Fruit fly (Drosophila melanogaster): ENCODE measurements around the gene Afti.

Afti gene

DNA sequence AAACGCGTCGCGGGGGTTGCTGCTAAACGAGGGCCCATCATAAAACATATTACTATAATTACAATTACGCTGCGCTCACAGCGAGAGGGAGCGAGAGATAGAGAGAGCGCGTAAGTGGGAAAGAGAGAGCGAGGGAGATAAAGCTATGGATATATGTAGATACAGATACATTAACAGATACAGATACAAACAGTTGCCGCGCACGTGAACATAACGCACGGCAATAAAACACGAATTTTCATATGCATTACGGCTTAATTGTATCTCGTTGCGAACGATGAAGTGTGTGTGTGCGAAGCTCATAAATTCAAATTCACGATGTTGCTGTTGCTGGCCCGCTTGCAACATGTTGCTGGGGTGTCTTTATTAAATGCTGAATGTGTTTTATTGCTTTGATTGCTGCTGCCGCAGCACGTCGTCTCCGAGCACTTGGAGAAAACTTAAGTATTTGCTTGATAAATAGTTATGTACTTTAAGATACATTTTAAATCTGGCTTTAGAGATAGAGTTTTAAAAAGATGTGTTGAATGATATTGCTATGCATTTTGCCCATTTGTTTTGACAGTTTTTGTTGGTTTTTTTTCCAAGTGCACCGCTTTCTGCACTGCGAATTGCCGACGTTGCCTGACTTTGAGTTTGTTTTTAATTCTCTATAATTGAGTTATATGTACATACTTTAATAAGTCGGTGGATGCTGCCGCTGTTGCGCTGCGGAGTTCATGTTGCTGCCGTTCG, 43.9 kb upstream of the Afti start (continued):
- TF ChIP-seq p53 (GFP tag; optimal IDR thresholded peaks at IDR 0.05) (peak; percentile 41), CG12219 (GFP tag; optimal IDR thresholded peaks at IDR 0.05) (peak; percentile 78), Deaf1 (tag; optimal IDR thresholded peaks at IDR 0.05) (no peak), sqz (GFP tag; optimal IDR thresholded peaks at IDR 0.05) (peak; percentile 7), CG4617 (GFP tag; optimal IDR thresholded peaks at IDR 0.05; ENCODE audit: borderline replicate concordance) (peak; percentile 42), CG4360 (GFP tag; IDR thresholded peaks at IDR 0.05) (no peak), Nf-YA (GFP tag; IDR thresholded peaks at IDR 0.05) (0 out of 2 replicates have a peak, but pooled peaks have one; percentile 35), Med (GFP tag) (peak; percentile 94), CG9215 (GFP tag; IDR thresholded peaks at IDR 0.05) (peak; percentile 62), tll (GFP tag; optimal IDR thresholded peaks at IDR 0.05) (no peak), CG8765 (GFP tag; IDR thresholded peaks at IDR 0.05) (peak; percentile 54; the same call in 1 of the 2 replicates), CG18476 (GFP tag; optimal IDR thresholded peaks at IDR 0.05) (peak; percentile 59), ranshi (GFP tag; IDR thresholded peaks at IDR 0.05) (peak; percentile 74), Nf-YC (tag; optimal IDR thresholded peaks at IDR 0.05) (no peak), sim (GFP tag; IDR thresholded peaks at IDR 0.05) (peak; percentile 61; the same call in 1 of the 2 replicates), Dip2 (GFP tag; IDR thresholded peaks at IDR 0.05) (no peak), lab (GFP tag; optimal IDR thresholded peaks at IDR 0.05) (peak; percentile 73), Oaz (GFP tag; IDR thresholded peaks at IDR 0.05) (peak; percentile 70), sob (GFP tag; IDR thresholded peaks at IDR 0.05) (peak; percentile 82), Gsc (GFP tag; IDR thresholded peaks at IDR 0.05) (no peak; the same call in 1 of the 2 replicates), kni (GFP tag; optimal IDR thresholded peaks at IDR 0.05) (peak; percentile 49), ERR (GFP tag; optimal IDR thresholded peaks at IDR 0.05) (peak; percentile 40), Meics (GFP tag; optimal IDR thresholded peaks at IDR 0.05) (peak; percentile 72), br (optimal IDR thresholded peaks at IDR 0.05) (no peak), Hmx (GFP tag; optimal IDR thresholded peaks at IDR 0.05) (peak; percentile 28), crp (GFP tag; optimal IDR thresholded peaks at IDR 0.05) (peak in 1 of 2 experiments; percentile 34), Lpt (GFP tag; optimal IDR thresholded peaks at IDR 0.05) (no peak), Vsx1 (GFP tag; optimal IDR thresholded peaks at IDR 0.05) (peak; percentile 11), Dad (GFP tag; optimal IDR thresholded peaks at IDR 0.05) (peak; percentile 75), unc-4 (GFP tag; IDR thresholded peaks at IDR 0.05; ENCODE audit: partially characterized antibody) (no peak), vfl (GFP tag; optimal IDR thresholded peaks at IDR 0.05) (peak; percentile 72), ftz-f1 (GFP tag; optimal IDR thresholded peaks at IDR 0.05) (no peak), Fer3 (tag; optimal IDR thresholded peaks at IDR 0.05) (peak; percentile 43), CG31365 (tag; optimal IDR thresholded peaks at IDR 0.05) (no peak), lov (optimal IDR thresholded peaks at IDR 0.05) (no peak), lov (GFP tag; IDR thresholded peaks at IDR 0.05) (peak; percentile 82), Ravus (GFP tag; IDR thresholded peaks at IDR 0.05) (peak; percentile 22), CG11085 (GFP tag; IDR thresholded peaks at IDR 0.05) (peak; percentile 49; the same call in 1 of the 2 replicates), twi (tag; optimal IDR thresholded peaks at IDR 0.05) (no peak), dpn (GFP tag; optimal IDR thresholded peaks at IDR 0.05) (peak; percentile 74 to 82), gro (GFP tag; optimal IDR thresholded peaks at IDR 0.05) (peak; percentile 44), CG17328 (GFP tag; IDR thresholded peaks at IDR 0.05) (peak; percentile 90), CG32772 (GFP tag; IDR thresholded peaks at IDR 0.05) (peak; percentile 75), Taf1 (GFP tag; IDR thresholded peaks at IDR 0.05) (peak; percentile 64), Blimp-1 (GFP tag; optimal IDR thresholded peaks at IDR 0.05) (peak; percentile 73), gsb (GFP tag; IDR thresholded peaks at IDR 0.05) (peak; percentile 57), CG15479 (GFP tag; optimal IDR thresholded peaks at IDR 0.05) (no peak), CG10654 (GFP tag; optimal IDR thresholded peaks at IDR 0.05) (peak; percentile 69), CG7271 (tag; optimal IDR thresholded peaks at IDR 0.05) (no peak), Sox102F (GFP tag; optimal IDR thresholded peaks at IDR 0.05) (peak; percentile 92)

All from whole organism, embryonic.